Fruit fly (Drosophila melanogaster) whole organism: ENCODE results near the gene CG31551.

ENCODE experiments used
- CG8478 ChIP-seq: fragments of >200 bp; optimal IDR thresholded peaks from 2 replicates; lab custom pipeline; 2018; ENCODE audit warnings: inconsistent platforms
- Dll ChIP-seq: fragments of >200 bp; optimal IDR thresholded peaks from 2 replicates; lab custom pipeline; 2017
- EcR ChIP-seq, 2 experiments: fragments of >200 bp; optimal IDR thresholded peaks; 2 replicates each; lab custom pipeline; 2017; ENCODE audit warnings: missing biosample characterization in 2 of 2, missing genetic modification characterization in 2 of 2, missing genetic modification reagents in 2 of 2
- pan ChIP-seq: fragments of >200 bp; optimal IDR thresholded peaks from 2 replicates; lab custom pipeline; 2017
- psq ChIP-seq: fragments of >200 bp; optimal IDR thresholded peaks from 2 replicates; lab custom pipeline; 2017
- usp ChIP-seq: fragments of >200 bp; optimal IDR thresholded peaks from 2 replicates; lab custom pipeline; 2017; ENCODE audit warnings: missing biosample characterization, missing genetic modification characterization, mixed read lengths

The CG31551 gene

dm6 chr3R:5608422-5608821, 19.2 kb upstream of the CG31551 start:
- TF ChIP-seq usp (no peak), pan (lab: Kevin White, UChicago) (no peak), EcR (GFP tag; optimal IDR thresholded peaks at IDR 0.05; lab: Kevin White, UChicago) (no peak), Dll (lab: Kevin White, UChicago) (no peak), psq (lab: Kevin White, UChicago) (no peak), CG8478 (lab: Kevin White, UChicago) (no peak)

DNA sequence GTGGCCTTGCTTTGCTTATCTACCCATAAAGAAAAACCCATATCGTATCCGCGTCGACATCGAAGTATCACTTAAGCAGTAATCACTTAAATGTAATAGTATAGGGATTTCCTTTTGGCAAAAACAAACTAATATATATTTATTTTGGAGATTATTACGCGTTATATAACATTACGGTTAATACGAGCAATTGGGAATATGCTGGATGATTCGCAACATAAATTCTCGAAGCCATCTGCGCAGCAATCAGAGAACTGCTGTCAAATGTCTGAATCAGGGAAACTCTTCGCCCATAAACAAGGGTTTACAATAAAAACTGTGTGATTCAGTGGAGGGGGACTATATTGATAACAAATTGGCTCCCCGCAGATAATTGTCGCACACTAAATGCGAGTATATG, 17.0 kb upstream of the CG31551 start:
- TF ChIP-seq pan (lab: Kevin White, UChicago) (no peak), psq (lab: Kevin White, UChicago) (no peak), Dll (lab: Kevin White, UChicago) (no peak), CG8478 (lab: Kevin White, UChicago) (no peak), EcR (GFP tag; optimal IDR thresholded peaks at IDR 0.05; lab: Kevin White, UChicago) (no peak), usp (no peak)

DNA sequence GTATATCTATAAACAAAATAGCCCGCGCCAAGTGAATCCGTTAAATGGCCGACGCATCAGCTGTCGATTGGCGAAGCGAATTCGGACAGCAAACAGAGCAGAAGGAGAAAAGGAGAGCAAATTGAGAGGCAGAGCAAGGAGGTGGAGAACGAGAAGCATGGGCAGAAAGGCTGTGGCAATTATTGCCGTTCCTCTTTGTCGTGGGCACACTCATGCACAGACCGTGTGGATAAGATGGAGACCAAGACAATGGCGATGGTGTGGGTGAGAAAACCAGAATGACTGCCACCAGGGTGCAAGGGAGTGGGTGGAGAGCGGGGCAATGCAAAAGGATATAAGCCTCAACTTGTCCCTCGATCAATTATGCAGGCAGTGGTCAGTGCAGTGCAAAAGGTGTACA, 16.5 kb upstream of the CG31551 start:
- TF ChIP-seq usp (no peak), CG8478 (lab: Kevin White, UChicago) (no peak), psq (lab: Kevin White, UChicago) (no peak)

DNA sequence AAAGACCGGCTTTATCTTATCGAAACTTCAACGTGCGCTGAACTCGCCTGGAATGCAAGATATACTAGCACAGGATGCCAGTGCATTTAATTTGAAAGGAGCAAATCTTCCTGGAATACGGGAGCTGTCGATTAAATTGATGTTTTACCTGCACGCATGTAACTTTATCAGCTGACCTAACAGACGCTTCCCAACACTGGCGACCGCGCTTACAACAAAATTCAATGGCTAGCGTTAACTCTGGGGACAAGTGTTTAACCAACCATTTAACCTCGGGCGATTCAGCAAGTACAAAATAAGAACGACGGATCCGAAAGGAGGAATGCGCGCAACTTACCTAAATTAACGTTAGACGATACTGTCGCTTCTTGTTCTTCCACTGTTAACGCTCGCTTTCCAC, 15.9 kb upstream of the CG31551 start:
- no peak for TF ChIP-seq psq (lab: Kevin White, UChicago)
- TF ChIP-seq usp = no peak
- TF ChIP-seq EcR (GFP tag; optimal IDR thresholded peaks at IDR 0.05; lab: Kevin White, UChicago) = no peak
- no peak for TF ChIP-seq CG8478 (lab: Kevin White, UChicago)
- TF ChIP-seq pan (lab: Kevin White, UChicago) = no peak
- no peak for TF ChIP-seq Dll (lab: Kevin White, UChicago)

- TF ChIP-seq psq (lab: Kevin White, UChicago) (no peak), Dll (lab: Kevin White, UChicago) (peak; percentile 11), pan (lab: Kevin White, UChicago) (no peak), EcR (GFP tag; optimal IDR thresholded peaks at IDR 0.05; lab: Kevin White, UChicago) (no peak)
Observed at dm6 chr3R:5612372-5613113, 15.1 kb upstream of the CG31551 start, which contains the start of gene Rga. Gene Rga (minus strand): TSS chr3R:5613112.

dm6 chr3R:5613114-5613443, 14.6 kb upstream of the CG31551 start, which contains the start of gene Atu:
Gene Atu (plus strand): TSS chr3R:5613358.
- TF ChIP-seq CG8478 (lab: Kevin White, UChicago) (no peak), EcR (GFP tag; optimal IDR thresholded peaks at IDR 0.05; lab: Kevin White, UChicago) (no peak), usp (no peak), psq (lab: Kevin White, UChicago) (no peak), Dll (lab: Kevin White, UChicago) (no peak), pan (lab: Kevin White, UChicago) (no peak)

dm6 chr3R:5615484-5615883, 12.2 kb upstream of the CG31551 start:
- TF ChIP-seq Dll (lab: Kevin White, UChicago) = no peak
- TF ChIP-seq psq (lab: Kevin White, UChicago) = no peak
- no peak for TF ChIP-seq pan (lab: Kevin White, UChicago)
- no peak for TF ChIP-seq usp
- no peak for TF ChIP-seq EcR (GFP tag; optimal IDR thresholded peaks at IDR 0.05; lab: Kevin White, UChicago)
- TF ChIP-seq CG8478 (lab: Kevin White, UChicago) = no peak

DNA sequence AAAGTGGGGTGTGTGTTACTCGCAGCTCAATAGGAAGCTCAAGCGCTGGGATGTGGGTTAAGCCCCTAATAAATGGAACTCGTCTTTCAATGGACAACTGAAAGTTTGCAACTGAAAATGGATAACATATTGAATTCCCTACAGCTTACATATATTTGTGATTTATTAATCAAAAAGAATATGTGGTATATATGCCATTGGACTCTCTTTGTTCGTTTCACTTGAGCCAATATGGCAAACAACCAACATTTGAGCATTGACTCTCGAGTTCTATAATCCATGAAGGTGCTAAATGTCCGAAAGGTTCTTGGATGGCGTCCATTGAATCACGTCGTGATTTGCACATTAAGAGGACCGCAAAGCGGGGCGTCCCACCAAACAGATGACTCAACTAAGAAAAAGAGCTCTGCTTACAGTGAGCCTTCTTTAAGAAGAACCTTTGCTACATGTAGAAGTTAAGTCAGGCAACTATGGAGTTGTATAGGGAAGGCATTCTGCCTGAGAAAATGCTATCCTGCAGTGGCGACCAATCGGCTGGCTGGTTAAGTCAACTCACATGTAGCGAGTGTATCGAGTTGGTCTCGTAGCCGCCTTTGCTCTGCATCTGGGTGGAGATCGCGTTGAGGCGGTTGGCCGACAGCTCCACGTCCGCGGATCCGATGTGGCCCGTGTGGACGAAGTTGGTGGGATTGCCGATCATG, 9.6 kb upstream of the CG31551 start:
- TF ChIP-seq EcR (GFP tag; optimal IDR thresholded peaks at IDR 0.05; lab: Kevin White, UChicago) (no peak), pan (lab: Kevin White, UChicago) (no peak), CG8478 (lab: Kevin White, UChicago) (no peak), Dll (lab: Kevin White, UChicago) (no peak), usp (no peak)

dm6 chr3R:5620387-5620956, 7.2 kb upstream of the CG31551 start:
- TF ChIP-seq usp (no peak), pan (lab: Kevin White, UChicago) (no peak), CG8478 (lab: Kevin White, UChicago) (no peak), psq (lab: Kevin White, UChicago) (no peak), EcR (GFP tag; optimal IDR thresholded peaks at IDR 0.05; lab: Kevin White, UChicago) (no peak), Dll (lab: Kevin White, UChicago) (no peak)

dm6 chr3R:5621714-5622405, 5.8 kb upstream of the CG31551 start:
- no peak for TF ChIP-seq EcR (GFP tag; optimal IDR thresholded peaks at IDR 0.05; lab: Kevin White, UChicago)
- no peak for TF ChIP-seq psq (lab: Kevin White, UChicago)
- no peak for TF ChIP-seq usp
- no peak for TF ChIP-seq CG8478 (lab: Kevin White, UChicago)

DNA sequence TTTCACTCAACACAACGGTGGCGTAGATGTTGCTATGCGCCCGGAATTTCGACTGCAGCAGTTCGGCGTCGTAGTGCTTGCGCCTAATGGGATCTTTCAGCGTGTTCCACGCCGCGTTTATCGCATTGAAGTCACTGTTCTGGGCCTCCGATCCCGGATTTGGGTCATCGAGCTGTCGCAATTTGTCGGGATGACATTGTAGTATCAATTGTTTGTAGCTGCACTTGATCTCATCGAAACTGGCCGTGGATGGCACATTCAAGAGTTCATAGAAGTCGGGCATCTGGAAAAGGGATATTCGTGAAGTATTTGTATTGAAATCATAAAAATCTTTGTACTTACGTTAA, 5.3 kb upstream of the CG31551 start:
- TF ChIP-seq usp (no peak), EcR (GFP tag; optimal IDR thresholded peaks at IDR 0.05; lab: Kevin White, UChicago) (no peak), pan (lab: Kevin White, UChicago) (no peak), CG8478 (lab: Kevin White, UChicago) (no peak), Dll (lab: Kevin White, UChicago) (no peak), psq (lab: Kevin White, UChicago) (no peak)
